Fruit fly (Drosophila melanogaster): ENCODE data around the gene Ir67c.

Ir67c gene

DNA sequence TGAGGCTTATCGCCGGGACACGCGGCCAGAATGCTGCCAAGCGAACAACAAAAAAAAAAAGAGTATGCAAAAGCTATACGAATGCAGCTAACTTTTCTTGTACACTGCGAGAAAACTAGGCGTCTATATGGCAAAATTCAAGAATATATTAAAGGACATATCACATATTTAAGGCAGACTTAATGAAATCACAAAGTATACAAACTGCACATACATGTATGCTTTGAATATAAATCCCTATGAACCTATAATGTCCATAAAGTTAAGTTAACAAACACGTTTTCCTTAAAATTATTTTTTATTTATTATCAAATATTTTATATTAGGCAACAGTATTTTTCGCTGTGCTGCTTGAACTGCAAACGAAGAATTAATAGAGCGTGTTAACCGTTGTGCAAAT is 35.2 kb downstream of the Ir67c start:
- TF ChIP-seq Gug (GFP tag; IDR thresholded peaks at IDR 0.05) (peak; percentile 23; the same call in 1 of the 2 replicates), CG15336 (GFP tag; IDR thresholded peaks at IDR 0.05) (peak; percentile 74), net (GFP tag; optimal IDR thresholded peaks at IDR 0.05) (peak; percentile 35), Lpt (GFP tag; optimal IDR thresholded peaks at IDR 0.05) (no peak), CG10631 (GFP tag; optimal IDR thresholded peaks at IDR 0.05) (peak; percentile 36), Met (GFP tag; optimal IDR thresholded peaks at IDR 0.05) (no peak), Hr4 (GFP tag; optimal IDR thresholded peaks at IDR 0.05) (peak; percentile 65), salr (GFP tag; optimal IDR thresholded peaks at IDR 0.05) (peak in 1 of 2 experiments; percentile 55), CG32006 (GFP tag; optimal IDR thresholded peaks at IDR 0.05) (peak; percentile 89), Ets96B (tag; optimal IDR thresholded peaks at IDR 0.05) (no peak), Hr38 (GFP tag; optimal IDR thresholded peaks at IDR 0.05) (no peak), CG6163 (GFP tag; IDR thresholded peaks at IDR 0.05) (peak; percentile 64; the same call in 2 of the 3 replicates), fkh (GFP tag; optimal IDR thresholded peaks at IDR 0.05) (no peak), CG6276 (GFP tag; optimal IDR thresholded peaks at IDR 0.05) (peak; percentile 39), Hr39 (GFP tag; optimal IDR thresholded peaks at IDR 0.05) (no peak), Eip78C (GFP tag) (peak; percentile 65), CG3919 (GFP tag; optimal IDR thresholded peaks at IDR 0.05) (peak; percentile 12), svp (GFP tag) (no peak), Sox102F (GFP tag; optimal IDR thresholded peaks at IDR 0.05) (no peak), CG34406 (GFP tag; optimal IDR thresholded peaks at IDR 0.05) (no peak), vri (GFP tag; optimal IDR thresholded peaks at IDR 0.05) (no peak), fd85E (GFP tag; optimal IDR thresholded peaks at IDR 0.05) (no peak), esn (GFP tag; optimal IDR thresholded peaks at IDR 0.05) (peak; percentile 14), CG4318 (GFP tag; optimal IDR thresholded peaks at IDR 0.05) (peak; percentile 74), CG11902 (GFP tag; optimal IDR thresholded peaks at IDR 0.05) (no peak), CG9139 (GFP tag; optimal IDR thresholded peaks at IDR 0.05) (no peak), CG6808 (GFP tag; optimal IDR thresholded peaks at IDR 0.05) (no peak), CG8632 (GFP tag; optimal IDR thresholded peaks at IDR 0.05) (no peak), CG11294 (GFP tag; IDR thresholded peaks at IDR 0.05) (no peak), achi (GFP tag; optimal IDR thresholded peaks at IDR 0.05) (peak; percentile 47), CG16779 (tag; optimal IDR thresholded peaks at IDR 0.05) (no peak), pdm3 (GFP tag; optimal IDR thresholded peaks at IDR 0.05) (peak; percentile 8), eg (GFP tag; IDR thresholded peaks at IDR 0.05) (peak; percentile 58; the same call in 2 of the 3 replicates), ss (GFP tag; optimal IDR thresholded peaks at IDR 0.05) (no peak), Sox14 (GFP tag; optimal IDR thresholded peaks at IDR 0.05) (peak; percentile 10), Sox15 (GFP tag; optimal IDR thresholded peaks at IDR 0.05) (no peak), CG8319 (GFP tag; optimal IDR thresholded peaks at IDR 0.05) (no peak), dac (GFP tag; optimal IDR thresholded peaks at IDR 0.05) (peak; percentile 48), CG3032 (tag; optimal IDR thresholded peaks at IDR 0.05) (no peak), lz (GFP tag; optimal IDR thresholded peaks at IDR 0.05) (no peak), OdsH (GFP tag; optimal IDR thresholded peaks at IDR 0.05) (peak; percentile 58), CG6854 (GFP tag; optimal IDR thresholded peaks at IDR 0.05) (no peak), acj6 (GFP tag; optimal IDR thresholded peaks at IDR 0.05) (peak; percentile 32), CG8119 (GFP tag; IDR thresholded peaks at IDR 0.05) (peak; percentile 77), CG10669 (GFP tag; optimal IDR thresholded peaks at IDR 0.05) (no peak), Blimp-1 (GFP tag; optimal IDR thresholded peaks at IDR 0.05) (no peak), topi (GFP tag; optimal IDR thresholded peaks at IDR 0.05) (no peak)

All from whole organism, prepupa.